Worm (Caenorhabditis elegans): ENCODE data around the gene srab-1.

Gene srab-1

ce11 chrV:5102017-5102416 lies at the start of gene srab-1:
TSS of gene srab-1 (minus strand) at chrV:5102117.
- no peak for TF ChIP-seq zfh-2 (GFP tag; conservative IDR thresholded peaks at IDR 0.05)
- TF ChIP-seq nfya-2 (GFP tag; IDR thresholded peaks at IDR 0.05) = no peak
- TF ChIP-seq nfyb-1 (GFP tag; IDR thresholded peaks at IDR 0.05) = no peak
- no peak for TF ChIP-seq aptf-2 (GFP tag; conservative IDR thresholded peaks at IDR 0.05)
- TF ChIP-seq egrh-3 (GFP tag; IDR thresholded peaks at IDR 0.05) = no peak
- TF ChIP-seq madf-6 (GFP tag; IDR thresholded peaks at IDR 0.05) = no peak
- no peak for TF ChIP-seq F33H1.4 (GFP tag; IDR thresholded peaks at IDR 0.05)
- TF ChIP-seq lag-1 (GFP tag; IDR thresholded peaks at IDR 0.05) = no peak
- no peak for TF ChIP-seq mel-28 (tag; optimal IDR thresholded peaks at IDR 0.05; ENCODE audit: borderline replicate concordance)
- TF ChIP-seq ceh-91 (GFP tag; IDR thresholded peaks at IDR 0.05) = no peak
- no peak for TF ChIP-seq F10E7.11 (tag; optimal IDR thresholded peaks at IDR 0.05)
- TF ChIP-seq F52B5.7 (tag; optimal IDR thresholded peaks at IDR 0.05) = no peak

- TF ChIP-seq rec-8 (tag; optimal IDR thresholded peaks at IDR 0.05) = no peak
- no peak for TF ChIP-seq D2030.7 (GFP tag; IDR thresholded peaks at IDR 0.05)
- TF ChIP-seq attf-3 (GFP tag; conservative IDR thresholded peaks at IDR 0.05) = no peak
- no peak for TF ChIP-seq cebp-2 (GFP tag; IDR thresholded peaks at IDR 0.05)
- no peak for TF ChIP-seq C17E4.6 (GFP tag; IDR thresholded peaks at IDR 0.05)
- TF ChIP-seq T26A5.8 (tag; optimal IDR thresholded peaks at IDR 0.05) = no peak
- TF ChIP-seq ztf-26 (tag; optimal IDR thresholded peaks at IDR 0.05) = no peak
- no peak for TF ChIP-seq K11D2.4 (GFP tag; IDR thresholded peaks at IDR 0.05)
- TF ChIP-seq dpff-1 (tag; optimal IDR thresholded peaks at IDR 0.05) = no peak
- TF ChIP-seq ztf-25 (GFP tag; IDR thresholded peaks at IDR 0.05) = no peak
- TF ChIP-seq lin-26 (GFP tag; IDR thresholded peaks at IDR 0.05) = no peak
- no peak for TF ChIP-seq snpc-1.1 (tag; optimal IDR thresholded peaks at IDR 0.05; ENCODE audit: insufficient read depth)
- TF ChIP-seq ekl-4 (GFP tag; IDR thresholded peaks at IDR 0.05) = no peak
- no peak for TF ChIP-seq nfya-2 (GFP tag; IDR thresholded peaks at IDR 0.05)
- TF ChIP-seq mel-28 (tag; optimal IDR thresholded peaks at IDR 0.05; ENCODE audit: borderline replicate concordance) = no peak
- TF ChIP-seq lsy-27 (tag; optimal IDR thresholded peaks at IDR 0.05; ENCODE audit: borderline replicate concordance, insufficient read depth) = no peak
- TF ChIP-seq B0336.3 (GFP tag; IDR thresholded peaks at IDR 0.05) = no peak
- no peak for TF ChIP-seq ztf-3 (GFP tag; optimal IDR thresholded peaks at IDR 0.05)
- TF ChIP-seq lin-54 (GFP tag; optimal IDR thresholded peaks at IDR 0.05) = no peak
- no peak for TF ChIP-seq rpc-1 (optimal IDR thresholded peaks at IDR 0.05)
- TF ChIP-seq rpc-1 (tag; optimal IDR thresholded peaks at IDR 0.05) = no peak
Measured at ce11 chrV:5150880-5151279, 49.0 kb upstream of the srab-1 start, which contains the start of gene srh-130. TSS of gene srh-130 (plus strand) at chrV:5151180.

- TF ChIP-seq ekl-4 (GFP tag; IDR thresholded peaks at IDR 0.05) = no peak
- TF ChIP-seq mcd-1 (GFP tag; IDR thresholded peaks at IDR 0.05) = no peak
- no peak for TF ChIP-seq snpc-3.4 (tag; optimal IDR thresholded peaks at IDR 0.05)
- no peak for TF ChIP-seq nhr-27 (tag; optimal IDR thresholded peaks at IDR 0.05)
- TF ChIP-seq fkh-3 (tag; optimal IDR thresholded peaks at IDR 0.05) = no peak
- TF ChIP-seq bed-2 (GFP tag; IDR thresholded peaks at IDR 0.05) = no peak
- no peak for TF ChIP-seq aptf-3 (GFP tag; IDR thresholded peaks at IDR 0.05)
- TF ChIP-seq T07F8.4 (tag; optimal IDR thresholded peaks at IDR 0.05) = no peak
- no peak for TF ChIP-seq lsy-27 (tag; optimal IDR thresholded peaks at IDR 0.05; ENCODE audit: borderline replicate concordance, insufficient read depth)
- TF ChIP-seq attf-5 (GFP tag; optimal IDR thresholded peaks at IDR 0.05) = no peak
- no peak for TF ChIP-seq egrh-3 (GFP tag; IDR thresholded peaks at IDR 0.05)
- TF ChIP-seq T26A5.8 (tag; optimal IDR thresholded peaks at IDR 0.05) = no peak
- TF ChIP-seq cebp-1 (GFP tag; IDR thresholded peaks at IDR 0.05) = no peak
- TF ChIP-seq cebp-1 (tag; optimal IDR thresholded peaks at IDR 0.05) = no peak
- no peak for TF ChIP-seq attf-6 (GFP tag; IDR thresholded peaks at IDR 0.05)
- no peak for TF ChIP-seq F57C9.4 (tag; optimal IDR thresholded peaks at IDR 0.05)
- TF ChIP-seq lin-35 (GFP tag; optimal IDR thresholded peaks at IDR 0.05) = no peak
Measured at ce11 chrV:5146394-5146793, 44.5 kb upstream of the srab-1 start, which contains the start of gene F14F9.6. TSS of gene F14F9.6 (minus strand) at chrV:5146494.

Measured in whole organism, young adult.